Fruit fly (Drosophila melanogaster) Kc167 (cell line): Measurements from ENCODE around the gene CG12206.

Experiments used
- Myc ChIP-seq: fragments of >200 bp; optimal IDR thresholded peaks from 2 replicates; lab custom pipeline; 2017; ENCODE audit warnings: missing external identifiers
- Sin3A ChIP-seq: fragments of >200 bp; optimal IDR thresholded peaks from 2 replicates; lab custom pipeline; 2018; ENCODE audit warnings: missing external identifiers
- h ChIP-seq: fragments of >200 bp; optimal IDR thresholded peaks from 3 replicates; lab custom pipeline; 2018; ENCODE audit warnings: missing external identifiers
- insv ChIP-seq: fragments of >200 bp; optimal IDR thresholded peaks from 3 replicates; lab custom pipeline; 2018; ENCODE audit warnings: missing external identifiers
- psq ChIP-seq: fragments of >200 bp; optimal IDR thresholded peaks from 2 replicates; lab custom pipeline; 2017; ENCODE audit warnings: missing external identifiers
- ttk ChIP-seq: sonication (Bioruptor generic); optimal IDR thresholded peaks from 2 replicates; lab custom pipeline; 2017; ENCODE audit warnings: missing external identifiers

Gene CG12206

dm6 chrX:3465551-3465950 lies 8.8 kb downstream of the CG12206 start:
- TF ChIP-seq ttk (lab: Kevin White, UChicago) (no peak), insv (lab: Kevin White, UChicago) (no peak), psq (lab: Kevin White, UChicago) (no peak)

dm6 chrX:3463944-3464343 lies 10.4 kb downstream of the CG12206 start, which contains the start of gene CG16781:
Gene CG16781 (minus strand): TSS chrX:3464044.
- no peak for TF ChIP-seq psq (lab: Kevin White, UChicago)
- no peak for TF ChIP-seq ttk (lab: Kevin White, UChicago)
- no peak for TF ChIP-seq h
- no peak for TF ChIP-seq insv (lab: Kevin White, UChicago)
- no peak for TF ChIP-seq Sin3A (lab: Kevin White, UChicago)
- TF ChIP-seq Myc (lab: Kevin White, UChicago), result no peak

DNA sequence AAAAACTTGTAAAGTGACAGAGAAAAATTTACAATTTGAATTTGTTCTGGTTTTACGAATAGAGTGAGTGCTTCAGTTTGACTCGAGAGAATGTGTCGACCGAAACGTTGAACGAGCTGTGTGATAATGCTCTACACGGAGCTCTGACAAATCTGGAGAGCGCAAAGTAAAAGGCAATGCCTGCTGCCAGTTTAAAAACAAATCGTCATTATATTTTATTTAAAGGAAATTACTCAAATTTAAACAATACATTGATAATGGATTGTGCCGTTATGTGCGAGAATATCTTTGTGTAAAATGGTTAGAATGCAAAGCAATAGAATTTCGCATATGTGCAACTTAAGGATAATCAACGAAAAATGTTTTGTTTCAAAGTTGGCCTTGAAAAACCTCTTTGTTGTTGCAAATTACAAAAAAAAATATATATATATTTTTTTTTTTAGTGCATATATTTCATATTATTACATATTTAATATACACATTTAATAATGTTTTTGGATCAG lies 14.1 kb downstream of the CG12206 start, which contains the start of the genes CG16782 and CG10801:
TSS of gene CG16782 (minus strand) at position 101 of the 503 bp plus-strand sequence.
TSS of gene CG10801 (plus strand) at position 453 of the 503 bp plus-strand sequence.
- TF ChIP-seq psq (lab: Kevin White, UChicago), result no peak
- no peak for TF ChIP-seq insv (lab: Kevin White, UChicago)
- TF ChIP-seq h, result no peak

DNA sequence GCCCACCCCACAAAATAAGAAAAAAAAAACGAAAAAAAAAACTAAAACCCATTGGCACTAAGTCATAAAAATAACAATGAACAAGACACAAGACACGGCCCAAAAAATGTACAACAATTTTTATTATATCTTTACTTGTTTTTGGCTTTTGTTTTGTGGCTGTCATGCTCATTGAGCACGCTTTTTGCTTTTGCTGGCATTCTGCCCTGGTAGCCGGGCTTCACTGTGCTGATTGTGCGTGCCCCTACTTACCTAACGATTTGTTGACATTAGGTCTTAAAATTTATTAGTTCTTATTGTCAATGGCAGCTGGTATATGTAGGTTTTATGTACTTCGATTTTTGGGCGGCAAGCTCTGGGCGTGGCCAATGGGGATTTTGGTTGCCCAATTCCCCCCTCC lies 15.8 kb downstream of the CG12206 start:
- TF ChIP-seq insv (lab: Kevin White, UChicago), result no peak
- no peak for TF ChIP-seq ttk (lab: Kevin White, UChicago)
- no peak for TF ChIP-seq Sin3A (lab: Kevin White, UChicago)
- no peak for TF ChIP-seq psq (lab: Kevin White, UChicago)
- no peak for TF ChIP-seq Myc (lab: Kevin White, UChicago)
- no peak for TF ChIP-seq h

DNA sequence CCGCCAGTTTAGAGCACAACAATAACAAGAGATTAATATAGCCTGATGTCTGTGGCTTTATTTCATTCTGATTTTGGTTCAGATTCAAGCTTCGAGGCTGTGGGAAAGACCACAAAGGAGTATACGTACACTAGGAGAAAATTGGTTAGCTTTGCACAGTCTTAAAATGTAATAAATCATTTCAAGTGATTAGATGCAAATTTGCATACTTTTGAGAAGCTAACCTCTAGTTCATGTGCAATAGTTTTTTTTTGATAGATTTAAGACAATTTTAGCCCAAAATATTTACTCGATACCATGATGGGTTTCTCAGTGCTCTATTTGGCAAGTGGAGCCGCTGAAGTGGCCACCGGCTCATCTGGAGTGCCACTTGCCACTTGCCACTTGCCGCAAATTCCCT lies 16.8 kb downstream of the CG12206 start:
- TF ChIP-seq Sin3A (lab: Kevin White, UChicago), result no peak
- TF ChIP-seq ttk (lab: Kevin White, UChicago), result no peak
- TF ChIP-seq psq (lab: Kevin White, UChicago), result no peak
- TF ChIP-seq Myc (lab: Kevin White, UChicago), result no peak
- TF ChIP-seq h, result no peak
- no peak for TF ChIP-seq insv (lab: Kevin White, UChicago)

- no peak for TF ChIP-seq ttk (lab: Kevin White, UChicago)
- no peak for TF ChIP-seq Myc (lab: Kevin White, UChicago)
- no peak for TF ChIP-seq insv (lab: Kevin White, UChicago)
- no peak for TF ChIP-seq Sin3A (lab: Kevin White, UChicago)
- no peak for TF ChIP-seq h
- no peak for TF ChIP-seq psq (lab: Kevin White, UChicago)
These were observed 18.8 kb downstream of the CG12206 start for dm6 chrX:3455431-3456001.

DNA sequence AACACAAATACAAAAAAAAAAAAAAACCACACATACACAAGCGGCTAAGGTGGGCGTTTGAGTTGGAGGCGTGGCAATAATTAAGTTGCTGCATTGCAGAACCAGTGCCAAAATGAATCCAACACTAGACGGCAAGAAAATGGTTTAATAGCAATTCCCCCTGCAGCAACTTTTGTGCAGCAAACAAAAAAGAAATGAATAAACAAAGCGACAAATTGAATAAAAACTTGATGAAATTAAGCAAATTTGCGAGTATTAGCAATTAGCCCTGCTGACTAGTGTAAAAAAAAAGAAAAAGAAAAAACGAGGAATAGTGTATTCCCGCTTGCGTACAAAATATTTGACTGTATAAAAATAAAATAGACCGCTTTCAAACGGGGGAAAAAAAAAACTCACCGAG lies 19.6 kb downstream of the CG12206 start:
- TF ChIP-seq Myc (lab: Kevin White, UChicago) (no peak), ttk (lab: Kevin White, UChicago) (no peak)

DNA sequence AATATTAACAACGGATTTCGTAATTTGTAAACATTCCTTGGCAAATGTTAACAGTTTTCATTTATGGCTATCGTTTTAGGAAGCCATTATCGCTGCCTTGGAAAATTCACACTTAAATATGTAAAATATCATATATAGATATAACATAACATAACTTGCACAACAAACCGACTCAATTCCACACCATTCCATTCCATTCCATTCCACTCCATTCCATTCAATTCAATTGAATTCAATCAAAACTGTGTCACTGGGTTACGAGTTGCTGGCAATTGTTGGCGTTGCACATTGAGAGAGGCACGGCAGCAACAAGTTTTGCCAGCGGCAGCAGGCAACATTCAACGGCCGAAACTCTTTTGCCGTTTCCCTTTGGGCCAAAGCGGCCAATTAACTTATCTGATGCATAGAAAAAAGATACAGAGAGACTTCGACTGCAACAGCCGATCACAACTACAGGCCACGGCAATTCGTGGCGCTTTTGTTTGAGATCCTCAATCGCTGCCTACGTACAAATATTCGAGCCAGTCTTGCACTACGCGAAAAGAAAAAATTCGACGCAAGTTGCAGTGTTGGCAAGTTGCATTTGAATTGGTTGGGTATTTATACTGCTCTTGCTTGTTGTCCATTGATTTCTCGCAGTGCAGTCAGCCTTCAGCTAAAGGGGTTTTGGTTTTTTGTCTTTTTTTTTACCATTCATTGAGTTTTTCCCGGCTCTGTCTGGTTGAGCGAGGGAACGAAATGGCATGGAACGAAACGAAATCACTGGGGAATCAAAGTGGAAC lies 21.1 kb downstream of the CG12206 start:
- no peak for TF ChIP-seq Sin3A (lab: Kevin White, UChicago)

dm6 chrX:3451916-3452315 lies 22.4 kb downstream of the CG12206 start:
- no peak for TF ChIP-seq psq (lab: Kevin White, UChicago)

- TF ChIP-seq Myc (lab: Kevin White, UChicago) (no peak), Sin3A (lab: Kevin White, UChicago) (no peak), psq (lab: Kevin White, UChicago) (no peak), ttk (lab: Kevin White, UChicago) (no peak), h (no peak), insv (lab: Kevin White, UChicago) (no peak)
These were observed 23.0 kb downstream of the CG12206 start for dm6 chrX:3451250-3451786.

- TF ChIP-seq ttk (lab: Kevin White, UChicago) (no peak), Sin3A (lab: Kevin White, UChicago) (no peak), insv (lab: Kevin White, UChicago) (no peak), Myc (lab: Kevin White, UChicago) (no peak), psq (lab: Kevin White, UChicago) (no peak), h (no peak)
These were observed 25.4 kb downstream of the CG12206 start, which contains the start of gene CG12535 for dm6 chrX:3448893-3449394. Gene CG12535 (minus strand): TSS chrX:3448943.
